Fruit fly (Drosophila melanogaster) S2 (cell line): ENCODE measurements around the gene Ptp10D.
A peak's percentile ranks its signal among the peaks of the same experiment; 100 is the strongest.

Experiments
- CG8478 ChIP-seq: fragments of >200 bp; optimal IDR thresholded peaks from 2 replicates; lab custom pipeline; 2018
- CTCF ChIP-seq, 2 experiments: fragments of >200 bp; optimal IDR thresholded peaks; 2 replicates each; lab custom pipeline; 2018

dm6 chrX:11643227-11643626 is 21.4 kb downstream of the Ptp10D start:
- TF ChIP-seq CTCF (optimal IDR thresholded peaks at IDR 0.05; lab: Kevin White, UChicago) (peak; percentile 63 to 71), CG8478 (no peak)
